Worm (Caenorhabditis elegans): Measurements from ENCODE around the gene F36H9.10.

ce11 chrV:1841744-1842143, 43.7 kb downstream of the F36H9.10 start, which contains the start of gene T10B5.8:
- no peak for TF ChIP-seq elt-4 (tag; optimal IDR thresholded peaks at IDR 0.05)
- no peak for TF ChIP-seq unc-3 (GFP tag; conservative IDR thresholded peaks at IDR 0.05)
- no peak for TF ChIP-seq unc-3 (tag; optimal IDR thresholded peaks at IDR 0.05)
- no peak for TF ChIP-seq ceh-6 (GFP tag; optimal IDR thresholded peaks at IDR 0.05)
- TF ChIP-seq ceh-24 (tag; optimal IDR thresholded peaks at IDR 0.05), result no peak
- TF ChIP-seq fkh-6 (tag; optimal IDR thresholded peaks at IDR 0.05), result no peak
- TF ChIP-seq lim-6 (tag; optimal IDR thresholded peaks at IDR 0.05), result no peak
- TF ChIP-seq ceh-45 (GFP tag; IDR thresholded peaks at IDR 0.05), result no peak

All from whole organism, late embryonic.